Fruit fly (Drosophila melanogaster) whole organism, embryonic: ENCODE data around the gene CG44005.

Experiments
- CG10654 ChIP-seq: fragments of 200-800 bp; sonication (Bioruptor generic); optimal IDR thresholded peaks from 2 replicates; lab custom pipeline; 2016; ENCODE audit warnings: missing biosample characterization, missing genetic modification characterization
- CG10959 ChIP-seq: fragments of 200-800 bp; sonication (Bioruptor generic); IDR thresholded peaks from 2 replicates; pipeline ENCODE4 v1.3.6; 2022; ENCODE audit warnings: missing biosample characterization, missing genetic modification characterization
- CG11398 ChIP-seq: fragments of 200-800 bp; sonication (Bioruptor generic); optimal IDR thresholded peaks from 2 replicates; lab custom pipeline; 2016; ENCODE audit warnings: missing biosample characterization, missing genetic modification characterization
- CG11695 ChIP-seq: fragments of 200-800 bp; sonication (Bioruptor generic); IDR thresholded peaks from 3 replicates; pipeline ENCODE4 v1.3.6; 2022; ENCODE audit warnings: missing biosample characterization, missing genetic modification characterization
- CG12942 ChIP-seq: fragments of 200-800 bp; sonication (Bioruptor generic); optimal IDR thresholded peaks from 3 replicates; lab custom pipeline; 2016; ENCODE audit warnings: missing biosample characterization, missing genetic modification characterization
- CG15479 ChIP-seq: fragments of 200-800 bp; sonication (Bioruptor generic); optimal IDR thresholded peaks from 3 replicates; lab custom pipeline; 2019; ENCODE audit warnings: missing biosample characterization, mild to moderate bottlenecking, missing genetic modification characterization, moderate library complexity
- CG1647 ChIP-seq: fragments of 200-800 bp; sonication (Bioruptor generic); optimal IDR thresholded peaks from 3 replicates; lab custom pipeline; 2016; ENCODE audit warnings: missing biosample characterization, missing genetic modification characterization
- CG18619 ChIP-seq: fragments of 200-800 bp; sonication (Bioruptor generic); optimal IDR thresholded peaks from 3 replicates; lab custom pipeline; 2017; ENCODE audit warnings: missing biosample characterization, mild to moderate bottlenecking, missing genetic modification characterization
- CG3281 ChIP-seq: fragments of 200-800 bp; sonication (Bioruptor generic); optimal IDR thresholded peaks from 3 replicates; lab custom pipeline; 2017; ENCODE audit warnings: missing biosample characterization, mild to moderate bottlenecking, missing genetic modification characterization
- CG33213 ChIP-seq: fragments of 200-800 bp; sonication (Bioruptor generic); optimal IDR thresholded peaks from 3 replicates; lab custom pipeline; 2016; ENCODE audit warnings: missing biosample characterization, missing genetic modification characterization
- CG5245 ChIP-seq: fragments of 200-800 bp; sonication (Bioruptor generic); optimal IDR thresholded peaks from 3 replicates; lab custom pipeline; 2016; ENCODE audit warnings: missing biosample characterization, missing genetic modification characterization
- CG6791 ChIP-seq: fragments of 200-800 bp; sonication (Bioruptor generic); IDR thresholded peaks from 3 replicates; pipeline ENCODE4 v1.3.6; 2022; ENCODE audit warnings: missing biosample characterization, missing genetic modification characterization; ENCODE audit not compliant: partially characterized antibody
- CG9876 ChIP-seq: fragments of 200-800 bp; sonication (Bioruptor generic); optimal IDR thresholded peaks from 2 replicates; lab custom pipeline; 2016; ENCODE audit warnings: missing biosample characterization, missing genetic modification characterization
- Doc3 ChIP-seq: fragments of 200-800 bp; sonication (Bioruptor generic); IDR thresholded peaks from 3 replicates; pipeline ENCODE4 v1.3.6; 2022; ENCODE audit warnings: missing biosample characterization, missing genetic modification characterization; ENCODE audit not compliant: partially characterized antibody
- Drgx ChIP-seq: fragments of 200-800 bp; sonication (Bioruptor generic); IDR thresholded peaks from 2 replicates; pipeline ENCODE4 v1.3.6; 2022; ENCODE audit warnings: missing biosample characterization, missing genetic modification characterization
- Ets65A ChIP-seq: fragments of 200-800 bp; sonication (Bioruptor generic); peaks from one replicate; lab custom pipeline; 2016; ENCODE audit warnings: missing biosample characterization, missing genetic modification characterization
- HLH3B ChIP-seq: fragments of 200-800 bp; sonication (Bioruptor generic); IDR thresholded peaks from 2 replicates; pipeline ENCODE4 v1.3.6; 2022; ENCODE audit warnings: missing biosample characterization, missing genetic modification characterization
- Hr78 ChIP-seq, 2 experiments: fragments of 200-800 bp in 1 of 2; fragments of >200 bp in 1 of 2; sonication (Bioruptor generic) in 1 of 2; optimal IDR thresholded peaks; 2 replicates each; lab custom pipeline; 2017 to 2019; ENCODE audit warnings: missing biosample characterization in 2 of 2, missing genetic modification characterization in 2 of 2, mild to moderate bottlenecking in 1 of 2, moderate library complexity in 1 of 2
- Med ChIP-seq: fragments of 200-800 bp; sonication (Bioruptor generic); peaks from one replicate; lab custom pipeline; 2016; ENCODE audit warnings: missing biosample characterization, missing genetic modification characterization, mild to moderate bottlenecking, inconsistent platforms, moderate library complexity
- NC2α ChIP-seq: fragments of 200-800 bp; sonication (Bioruptor generic); optimal IDR thresholded peaks from 2 replicates; lab custom pipeline; 2016; ENCODE audit warnings: missing biosample characterization, missing genetic modification characterization
- NK7.1 ChIP-seq: fragments of 200-800 bp; sonication (Bioruptor generic); optimal IDR thresholded peaks from 3 replicates; lab custom pipeline; 2016; ENCODE audit warnings: missing biosample characterization, missing genetic modification characterization
- Optix ChIP-seq: fragments of 200-800 bp; sonication (Bioruptor generic); IDR thresholded peaks from 3 replicates; pipeline ENCODE4 v1.3.6; 2022; ENCODE audit warnings: missing biosample characterization, missing genetic modification characterization
- Pdp1 ChIP-seq, 2 experiments: fragments of 200-800 bp; sonication (Bioruptor generic); optimal IDR thresholded peaks; 3 replicates each; lab custom pipeline; 2016; ENCODE audit warnings: missing biosample characterization in 2 of 2, missing genetic modification characterization in 2 of 2, mild to moderate bottlenecking in 1 of 2, moderate library complexity in 1 of 2
- Six4 ChIP-seq: fragments of 200-800 bp; sonication (Bioruptor generic); optimal IDR thresholded peaks from 2 replicates; lab custom pipeline; 2016; ENCODE audit warnings: missing biosample characterization, missing genetic modification characterization
- Sox102F ChIP-seq: fragments of 200-800 bp; sonication (Bioruptor generic); optimal IDR thresholded peaks from 2 replicates; lab custom pipeline; 2018; ENCODE audit warnings: missing biosample characterization, mild to moderate bottlenecking, missing genetic modification characterization, moderate library complexity
- Xrp1 ChIP-seq: fragments of 200-800 bp; sonication (Bioruptor generic); IDR thresholded peaks from 2 replicates; pipeline ENCODE4 v1.3.6; 2022; ENCODE audit warnings: missing biosample characterization, missing genetic modification characterization
- al ChIP-seq: fragments of 200-800 bp; sonication (Bioruptor generic); IDR thresholded peaks from 2 replicates; pipeline ENCODE4 v1.3.6; 2022; ENCODE audit warnings: missing biosample characterization, missing genetic modification characterization
- ap ChIP-seq: fragments of 200-800 bp; sonication (Bioruptor generic); IDR thresholded peaks from 2 replicates; pipeline ENCODE4 v1.3.6; 2022; ENCODE audit warnings: missing biosample characterization, missing genetic modification characterization
- chinmo ChIP-seq: fragments of 200-800 bp; sonication (Bioruptor generic); IDR thresholded peaks from 4 replicates; pipeline ENCODE4 v1.3.6; 2022; ENCODE audit warnings: missing biosample characterization, missing genetic modification characterization; ENCODE audit not compliant: partially characterized antibody
- dati ChIP-seq: fragments of 200-800 bp; sonication (Bioruptor generic); IDR thresholded peaks from 2 replicates; pipeline ENCODE4 v1.3.6; 2022; ENCODE audit warnings: missing biosample characterization, missing genetic modification characterization
- dmrt99B ChIP-seq: fragments of 200-800 bp; sonication (Bioruptor generic); optimal IDR thresholded peaks from 2 replicates; lab custom pipeline; 2018; ENCODE audit warnings: missing biosample characterization, mild to moderate bottlenecking, missing genetic modification characterization, moderate library complexity
- gcm ChIP-seq: fragments of 200-800 bp; sonication (Bioruptor generic); optimal IDR thresholded peaks from 2 replicates; lab custom pipeline; 2019; ENCODE audit warnings: missing biosample characterization, mild to moderate bottlenecking, missing genetic modification characterization, moderate library complexity
- gfzf ChIP-seq: fragments of 200-800 bp; sonication (Bioruptor generic); optimal IDR thresholded peaks from 2 replicates; lab custom pipeline; 2016; ENCODE audit warnings: missing biosample characterization, mild to moderate bottlenecking, missing genetic modification characterization, moderate library complexity
- hbn ChIP-seq: fragments of 200-800 bp; sonication (Bioruptor generic); IDR thresholded peaks from 2 replicates; pipeline ENCODE4 v1.3.6; 2022; ENCODE audit warnings: missing biosample characterization, missing genetic modification characterization; ENCODE audit not compliant: partially characterized antibody
- hkb ChIP-seq, 2 experiments: fragments of 200-800 bp in 1 of 2; fragments of >200 bp in 1 of 2; sonication (Bioruptor generic) in 1 of 2; IDR thresholded peaks in 1 of 2; optimal IDR thresholded peaks in 1 of 2; 2 replicates each; pipeline versions ENCODE4 v1.3.6 to Lab custom; 2017 to 2022; ENCODE audit warnings: missing biosample characterization in 1 of 2, missing genetic modification characterization in 1 of 2
- kay ChIP-seq: fragments of 200-800 bp; sonication (Bioruptor generic); optimal IDR thresholded peaks from 2 replicates; lab custom pipeline; 2016; ENCODE audit warnings: missing biosample characterization, missing genetic modification characterization
- lola ChIP-seq, 3 experiments: fragments of >200 bp in 2 of 3; fragments of 200-800 bp in 1 of 3; sonication (Bioruptor generic) in 1 of 3; optimal IDR thresholded peaks; 2 replicates each; lab custom pipeline; 2017 to 2019; ENCODE audit warnings: missing biosample characterization in 3 of 3, missing genetic modification characterization in 3 of 3, mild to moderate bottlenecking in 1 of 3, moderate library complexity in 1 of 3
- lov ChIP-seq, 2 experiments: fragments of 200-800 bp in 1 of 2; fragments of >200 bp in 1 of 2; sonication (Bioruptor generic) in 1 of 2; IDR thresholded peaks in 1 of 2; optimal IDR thresholded peaks in 1 of 2; 2 replicates in 1 of 2; 3 replicates in 1 of 2; pipeline versions ENCODE4 v1.3.6 to Lab custom; 2017 to 2022; ENCODE audit warnings: missing biosample characterization in 1 of 2, missing genetic modification characterization in 1 of 2
- mam ChIP-seq: fragments of 200-800 bp; sonication (Bioruptor generic); optimal IDR thresholded peaks from 3 replicates; lab custom pipeline; 2016; ENCODE audit warnings: missing biosample characterization, missing genetic modification characterization
- phol ChIP-seq: fragments of 200-800 bp; sonication (Bioruptor generic); optimal IDR thresholded peaks from 3 replicates; lab custom pipeline; 2018; ENCODE audit warnings: missing biosample characterization, mild to moderate bottlenecking, missing genetic modification characterization, moderate library complexity
- prd ChIP-seq, 3 experiments: fragments of >200 bp in 2 of 3; fragments of 200-800 bp in 1 of 3; sonication (Bioruptor generic) in 1 of 3; optimal IDR thresholded peaks in 2 of 3; IDR thresholded peaks in 1 of 3; 2 replicates in 2 of 3; 3 replicates in 1 of 3; pipeline versions ENCODE4 v1.3.6 to Lab custom; 2017 to 2022; ENCODE audit warnings: missing biosample characterization in 1 of 3, missing genetic modification characterization in 1 of 3
- rib ChIP-seq: fragments of 200-800 bp; sonication (Bioruptor generic); IDR thresholded peaks from 2 replicates; pipeline ENCODE4 v1.3.6; 2022; ENCODE audit warnings: missing biosample characterization, missing genetic modification characterization
- sens-2 ChIP-seq: fragments of 200-800 bp; sonication (Bioruptor generic); IDR thresholded peaks from 2 replicates; pipeline ENCODE4 v1.3.6; 2022; ENCODE audit warnings: missing biosample characterization, missing genetic modification characterization
- shn ChIP-seq: fragments of 200-800 bp; sonication (Bioruptor generic); optimal IDR thresholded peaks from 3 replicates; lab custom pipeline; 2016; ENCODE audit warnings: missing biosample characterization, missing genetic modification characterization
- sisA ChIP-seq: fragments of 200-800 bp; sonication (Bioruptor generic); IDR thresholded peaks from 2 replicates; pipeline ENCODE4 v1.3.6; 2022; ENCODE audit warnings: missing biosample characterization, missing genetic modification characterization
- sob ChIP-seq: fragments of 200-800 bp; sonication (Bioruptor generic); IDR thresholded peaks from 2 replicates; pipeline ENCODE4 v1.3.6; 2022; ENCODE audit warnings: missing biosample characterization, missing genetic modification characterization
- sr ChIP-seq: fragments of 200-800 bp; sonication (Bioruptor generic); IDR thresholded peaks from 3 replicates; pipeline ENCODE4 v1.3.6; 2022; ENCODE audit warnings: missing biosample characterization, missing genetic modification characterization
- tll ChIP-seq, 2 experiments: fragments of 200-800 bp in 1 of 2; fragments of >200 bp in 1 of 2; sonication (Bioruptor generic) in 1 of 2; optimal IDR thresholded peaks; 2 replicates each; lab custom pipeline; 2017 to 2019; ENCODE audit warnings: missing biosample characterization in 2 of 2, missing genetic modification characterization in 2 of 2, mild to moderate bottlenecking in 1 of 2, moderate library complexity in 1 of 2
- zf30C ChIP-seq: fragments of 200-800 bp; sonication (Bioruptor generic); optimal IDR thresholded peaks from 3 replicates; lab custom pipeline; 2018; ENCODE audit warnings: missing biosample characterization, mild to moderate bottlenecking, missing genetic modification characterization

CG44005 gene

dm6 chr3L:18099715-18100114 is 27.8 kb upstream of the CG44005 start (continued):
- TF ChIP-seq dati (GFP tag; lab: Robert Waterston, UW) = no peak
- TF ChIP-seq phol = no peak
- no peak for TF ChIP-seq Doc3 (GFP tag; lab: Robert Waterston, UW)
- peak; percentile 80 for TF ChIP-seq Med (GFP tag; lab: Kevin White, UChicago)
- no peak for TF ChIP-seq hbn (GFP tag; lab: Robert Waterston, UW)
- no peak for TF ChIP-seq hkb (optimal IDR thresholded peaks at IDR 0.05; lab: Kevin White, UChicago)
- no peak for TF ChIP-seq hkb (GFP tag; IDR thresholded peaks at IDR 0.05; lab: Robert Waterston, UW)
- no peak for TF ChIP-seq NK7.1 (GFP tag; lab: Kevin White, UChicago)
- TF ChIP-seq CG9876 (GFP tag; lab: Kevin White, UChicago) = no peak
- no peak for TF ChIP-seq CG11695
- TF ChIP-seq CG15479 = no peak
- TF ChIP-seq prd (optimal IDR thresholded peaks at IDR 0.05; lab: Kevin White, UChicago) = no peak
- 0 out of 3 replicates have a peak, but pooled peaks have one; percentile 25 for TF ChIP-seq prd (GFP tag; IDR thresholded peaks at IDR 0.05; lab: Robert Waterston, UW)
- no peak for TF ChIP-seq CG11398
- no peak for TF ChIP-seq gfzf
- no peak for TF ChIP-seq lola (GFP tag; optimal IDR thresholded peaks at IDR 0.05; lab: Kevin White, UChicago)
- TF ChIP-seq CG12942 (GFP tag; lab: Kevin White, UChicago) = no peak
- TF ChIP-seq ap = no peak
- no peak for TF ChIP-seq Pdp1 (GFP tag; optimal IDR thresholded peaks at IDR 0.05; lab: Kevin White, UChicago)
- TF ChIP-seq kay (GFP tag; lab: Kevin White, UChicago) = peak; percentile 7
- peak; percentile 30 for TF ChIP-seq Ets65A (GFP tag; lab: Kevin White, UChicago)
- TF ChIP-seq Sox102F = no peak
- TF ChIP-seq mam = no peak
- no peak for TF ChIP-seq zf30C (GFP tag; lab: Kevin White, UChicago)
- TF ChIP-seq CG6791 (GFP tag; lab: Robert Waterston, UW) = no peak
- TF ChIP-seq CG10959 (GFP tag; lab: Robert Waterston, UW) = 0 out of 2 replicates have a peak, but pooled peaks have one; percentile 5
- no peak for TF ChIP-seq CG18619 (GFP tag; lab: Kevin White, UChicago)
- TF ChIP-seq CG33213 (GFP tag; lab: Kevin White, UChicago) = no peak
- no peak for TF ChIP-seq tll (GFP tag; optimal IDR thresholded peaks at IDR 0.05; lab: Kevin White, UChicago)
- no peak for TF ChIP-seq HLH3B (GFP tag; lab: Robert Waterston, UW)
- 0 out of 2 replicates have a peak, but pooled peaks have one; percentile 25 for TF ChIP-seq sob
- TF ChIP-seq Hr78 (GFP tag; optimal IDR thresholded peaks at IDR 0.05; lab: Kevin White, UChicago) = no peak
- TF ChIP-seq CG1647 (GFP tag; lab: Kevin White, UChicago) = no peak
- no peak for TF ChIP-seq Optix (GFP tag; lab: Robert Waterston, UW)
- no peak for TF ChIP-seq shn (GFP tag; lab: Kevin White, UChicago)
- no peak for TF ChIP-seq lov (optimal IDR thresholded peaks at IDR 0.05; lab: Kevin White, UChicago)
- no peak for TF ChIP-seq lov (GFP tag; IDR thresholded peaks at IDR 0.05; lab: Robert Waterston, UW)
- TF ChIP-seq CG10654 = no peak
- no peak for TF ChIP-seq dmrt99B (tag; lab: Kevin White, UChicago)
- TF ChIP-seq sisA (GFP tag; lab: Robert Waterston, UW) = no peak
- TF ChIP-seq gcm (GFP tag; lab: Kevin White, UChicago) = no peak
- no peak for TF ChIP-seq sr (GFP tag; lab: Robert Waterston, UW)
- TF ChIP-seq chinmo (GFP tag; lab: Robert Waterston, UW) = 0 out of 4 replicates have a peak, but pooled peaks have one; percentile 76
- peak; percentile 16; the same call in 1 of the 2 replicates for TF ChIP-seq Drgx (GFP tag; lab: Robert Waterston, UW)
- no peak for TF ChIP-seq CG5245
- no peak for TF ChIP-seq sens-2
- no peak for TF ChIP-seq rib (GFP tag; lab: Robert Waterston, UW)
- TF ChIP-seq Xrp1 = no peak
- TF ChIP-seq CG3281 (GFP tag; lab: Kevin White, UChicago) = no peak
- TF ChIP-seq al (GFP tag; lab: Robert Waterston, UW) = no peak
- TF ChIP-seq Six4 (GFP tag; lab: Kevin White, UChicago) = no peak
- no peak for TF ChIP-seq NC2α (GFP tag; lab: Kevin White, UChicago)
